Comparison of ENCODE assay signal across 2 fruit fly cellular contexts in the genomic region with DNA sequence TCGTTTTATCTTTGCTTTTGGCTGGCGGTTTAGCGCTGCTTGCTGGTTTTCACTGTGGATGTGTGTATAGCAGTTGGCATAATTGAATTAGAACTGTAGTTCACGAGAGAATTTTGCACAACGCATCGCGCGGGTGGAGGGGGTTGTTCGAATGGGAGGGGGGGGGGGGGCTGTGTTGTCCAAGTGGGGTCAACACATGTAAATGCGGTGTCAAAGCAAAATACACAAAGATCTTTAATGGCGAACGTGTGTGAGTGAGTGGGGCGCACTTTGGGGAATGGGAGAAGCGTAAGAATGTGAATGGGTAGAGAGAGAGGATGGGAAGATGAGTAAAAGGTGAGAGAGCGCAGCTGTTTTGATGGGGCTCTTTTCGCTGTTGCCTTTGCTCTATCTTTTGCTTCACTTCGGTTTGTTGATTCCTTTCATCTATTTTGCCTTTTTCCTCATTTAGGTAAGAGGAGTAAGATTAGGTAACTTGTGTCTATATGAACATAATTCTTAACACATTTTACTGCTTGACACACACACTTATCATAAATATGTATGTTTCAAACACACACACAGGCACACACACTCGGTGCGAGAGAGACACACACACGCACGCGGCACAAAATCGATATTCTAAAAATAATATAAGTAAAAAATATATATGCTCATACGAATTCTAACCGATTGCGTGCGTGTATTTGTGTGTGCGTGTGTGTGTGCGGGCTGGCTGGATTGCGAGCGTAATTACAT.
A peak's percentile ranks its signal among the peaks of the same experiment; 100 is the strongest.
TF ChIP-seq lines count a peak whose summit lies in the region.

No protein-coding gene starts in this region.

TF ChIP-seq in whole organism, adult, 20 proteins besides CTCF, POLR2A, EP300 and RAD21 (continued from another document):
- TF ChIP-seq kay (GFP tag; lab: Kevin White, UChicago; ENCODE audit: borderline replicate concordance) (peak; percentile 96), CG11617 (GFP tag; optimal IDR thresholded peaks at IDR 0.05; lab: Kevin White, UChicago) (no peak), CG33017 (tag; optimal IDR thresholded peaks at IDR 0.05; lab: Kevin White, UChicago) (no peak)
TF ChIP-seq in whole organism, adult: peak in this region for 8.

TF ChIP-seq in whole organism, embryonic, 481 proteins besides CTCF, POLR2A, EP300 and RAD21 (continued from another document and continues in another):
- TF ChIP-seq CG13123 (GFP tag; optimal IDR thresholded peaks at IDR 0.05; lab: Kevin White, UChicago) (no peak), CG8388 (GFP tag; optimal IDR thresholded peaks at IDR 0.05; lab: Kevin White, UChicago) (no peak), sens (GFP tag; lab: Kevin White, UChicago) (no peak), CG17802 (tag; optimal IDR thresholded peaks at IDR 0.05; lab: Kevin White, UChicago) (no peak), wor (GFP tag; IDR thresholded peaks at IDR 0.05; lab: Robert Waterston, UW) (no peak), Side (GFP tag; optimal IDR thresholded peaks at IDR 0.05; lab: Kevin White, UChicago) (no peak), repo (GFP tag; optimal IDR thresholded peaks at IDR 0.05; lab: Kevin White, UChicago) (no peak), kah (GFP tag; optimal IDR thresholded peaks at IDR 0.05; lab: Kevin White, UChicago) (no peak), slbo (GFP tag; IDR thresholded peaks at IDR 0.05; lab: Robert Waterston, UW) (no peak), Dp (GFP tag; optimal IDR thresholded peaks at IDR 0.05; lab: Kevin White, UChicago) (no peak), sd (tag; optimal IDR thresholded peaks at IDR 0.05; lab: Kevin White, UChicago) (peak; percentile 65), CG3847 (GFP tag; IDR thresholded peaks at IDR 0.05; lab: Robert Waterston, UW) (no peak), sisA (GFP tag; IDR thresholded peaks at IDR 0.05; lab: Robert Waterston, UW) (no peak), Mrtf (GFP tag; IDR thresholded peaks at IDR 0.05; lab: Robert Waterston, UW) (no peak), CG6791 (GFP tag; IDR thresholded peaks at IDR 0.05; lab: Robert Waterston, UW; ENCODE audit: partially characterized antibody) (0 out of 3 replicates have a peak, but pooled peaks have one; percentile 26), vnd (GFP tag; IDR thresholded peaks at IDR 0.05; lab: Robert Waterston, UW; ENCODE audit: partially characterized antibody) (no peak), kay (GFP tag; optimal IDR thresholded peaks at IDR 0.05; lab: Kevin White, UChicago) (no peak), Oli (tag; optimal IDR thresholded peaks at IDR 0.05; lab: Kevin White, UChicago) (no peak), CkIIα-i1 (GFP tag; IDR thresholded peaks at IDR 0.05; lab: Robert Waterston, UW) (no peak), fd64A (GFP tag; optimal IDR thresholded peaks at IDR 0.05; lab: Kevin White, UChicago) (no peak), disco-r (GFP tag; optimal IDR thresholded peaks at IDR 0.05; lab: Kevin White, UChicago) (no peak), Fer2 (tag; optimal IDR thresholded peaks at IDR 0.05; lab: Kevin White, UChicago) (no peak), tgo (GFP tag; IDR thresholded peaks at IDR 0.05; lab: Robert Waterston, UW) (no peak), H15 (GFP tag; IDR thresholded peaks at IDR 0.05; lab: Robert Waterston, UW) (no peak), NC2β (GFP tag; optimal IDR thresholded peaks at IDR 0.05; lab: Kevin White, UChicago) (no peak), D19A (tag; optimal IDR thresholded peaks at IDR 0.05; lab: Kevin White, UChicago) (no peak), Hmr (GFP tag; optimal IDR thresholded peaks at IDR 0.05; lab: Kevin White, UChicago) (no peak), CG1647 (GFP tag; optimal IDR thresholded peaks at IDR 0.05; lab: Kevin White, UChicago) (no peak), ham (GFP tag; IDR thresholded peaks at IDR 0.05; lab: Robert Waterston, UW) (no peak), CG1603 (tag; optimal IDR thresholded peaks at IDR 0.05; lab: Kevin White, UChicago) (no peak), CG12236 (GFP tag; optimal IDR thresholded peaks at IDR 0.05; lab: Kevin White, UChicago) (no peak), CG7745 (tag; optimal IDR thresholded peaks at IDR 0.05; lab: Kevin White, UChicago) (no peak), dmrt99B (tag; optimal IDR thresholded peaks at IDR 0.05; lab: Kevin White, UChicago) (no peak), Elba2 (GFP tag; optimal IDR thresholded peaks at IDR 0.05; lab: Kevin White, UChicago) (no peak), CG32532 (GFP tag; IDR thresholded peaks at IDR 0.05; lab: Robert Waterston, UW) (no peak), CG2875 (GFP tag; optimal IDR thresholded peaks at IDR 0.05; lab: Kevin White, UChicago) (no peak), Pdp1 (GFP tag; optimal IDR thresholded peaks at IDR 0.05; lab: Kevin White, UChicago) (peak in 1 of 2 experiments; percentile 85), shn (GFP tag; optimal IDR thresholded peaks at IDR 0.05; lab: Kevin White, UChicago) (no peak), CG8281 (tag; optimal IDR thresholded peaks at IDR 0.05; lab: Kevin White, UChicago) (no peak), B-H1 (GFP tag; IDR thresholded peaks at IDR 0.05; lab: Robert Waterston, UW) (no peak), Aef1 (GFP tag; IDR thresholded peaks at IDR 0.05; lab: Robert Waterston, UW) (no peak), aop (GFP tag; IDR thresholded peaks at IDR 0.05; lab: Robert Waterston, UW) (no peak), Tbp (GFP tag; optimal IDR thresholded peaks at IDR 0.05; lab: Kevin White, UChicago) (no peak), E2f1 (GFP tag; IDR thresholded peaks at IDR 0.05; lab: Robert Waterston, UW) (no peak), gce (GFP tag; IDR thresholded peaks at IDR 0.05; lab: Robert Waterston, UW) (no peak), CG11398 (GFP tag; optimal IDR thresholded peaks at IDR 0.05; lab: Kevin White, UChicago) (no peak), toy (GFP tag; IDR thresholded peaks at IDR 0.05; lab: Robert Waterston, UW) (no peak), lov (optimal IDR thresholded peaks at IDR 0.05; lab: Kevin White, UChicago) (no peak), lov (GFP tag; IDR thresholded peaks at IDR 0.05; lab: Robert Waterston, UW) (no peak), CG13775 (GFP tag; optimal IDR thresholded peaks at IDR 0.05; lab: Kevin White, UChicago) (no peak), dimm (GFP tag; IDR thresholded peaks at IDR 0.05; lab: Robert Waterston, UW) (no peak), CG10462 (GFP tag; optimal IDR thresholded peaks at IDR 0.05; lab: Kevin White, UChicago) (no peak), sob (GFP tag; IDR thresholded peaks at IDR 0.05; lab: Robert Waterston, UW) (0 out of 2 replicates have a peak, but pooled peaks have one; percentile 10), salm (tag; optimal IDR thresholded peaks at IDR 0.05; lab: Kevin White, UChicago) (no peak), CG9932 (GFP tag; IDR thresholded peaks at IDR 0.05; lab: Robert Waterston, UW) (no peak), CG14050 (GFP tag; IDR thresholded peaks at IDR 0.05; lab: Robert Waterston, UW) (no peak), Adf1 (GFP tag; IDR thresholded peaks at IDR 0.05; lab: Robert Waterston, UW) (no peak), z (GFP tag; IDR thresholded peaks at IDR 0.05; lab: Robert Waterston, UW) (no peak), ewg (GFP tag; optimal IDR thresholded peaks at IDR 0.05; lab: Kevin White, UChicago) (no peak), Six4 (GFP tag; optimal IDR thresholded peaks at IDR 0.05; lab: Kevin White, UChicago) (no peak), tap (tag; optimal IDR thresholded peaks at IDR 0.05; lab: Kevin White, UChicago) (no peak), psq (GFP tag; optimal IDR thresholded peaks at IDR 0.05; lab: Kevin White, UChicago) (peak; percentile 19), CG18599 (GFP tag; optimal IDR thresholded peaks at IDR 0.05; lab: Kevin White, UChicago) (no peak), CG10543 (GFP tag; optimal IDR thresholded peaks at IDR 0.05; lab: Kevin White, UChicago) (peak; percentile 41), pb (GFP tag; optimal IDR thresholded peaks at IDR 0.05; lab: Kevin White, UChicago) (no peak), jing (GFP tag; optimal IDR thresholded peaks at IDR 0.05; lab: Kevin White, UChicago) (no peak), MESR4 (GFP tag; optimal IDR thresholded peaks at IDR 0.05; lab: Kevin White, UChicago) (no peak), lilli (GFP tag; optimal IDR thresholded peaks at IDR 0.05; lab: Kevin White, UChicago) (no peak), Fer1 (GFP tag; optimal IDR thresholded peaks at IDR 0.05; lab: Kevin White, UChicago) (no peak), CG17612 (GFP tag; IDR thresholded peaks at IDR 0.05; lab: Robert Waterston, UW) (no peak), CG18262 (tag; optimal IDR thresholded peaks at IDR 0.05; lab: Kevin White, UChicago) (no peak), grn (GFP tag; optimal IDR thresholded peaks at IDR 0.05; lab: Kevin White, UChicago) (no peak), CG2678 (tag; optimal IDR thresholded peaks at IDR 0.05; lab: Kevin White, UChicago) (no peak), D (optimal IDR thresholded peaks at IDR 0.05; lab: Kevin White, UChicago) (no peak), D (GFP tag; optimal IDR thresholded peaks at IDR 0.05; lab: Kevin White, UChicago) (no peak), CG6272 (GFP tag; IDR thresholded peaks at IDR 0.05; lab: Robert Waterston, UW) (no peak), sug (tag; optimal IDR thresholded peaks at IDR 0.05; lab: Kevin White, UChicago) (peak; percentile 62), yki (optimal IDR thresholded peaks at IDR 0.05; lab: Kevin White, UChicago) (peak; percentile 42), CG4360 (GFP tag; IDR thresholded peaks at IDR 0.05; lab: Robert Waterston, UW) (no peak), gsb-n (tag; optimal IDR thresholded peaks at IDR 0.05; lab: Kevin White, UChicago) (no peak), CG12769 (tag; optimal IDR thresholded peaks at IDR 0.05; lab: Kevin White, UChicago) (peak; percentile 14), CG3726 (GFP tag; IDR thresholded peaks at IDR 0.05; lab: Robert Waterston, UW) (no peak), Hmx (GFP tag; optimal IDR thresholded peaks at IDR 0.05; lab: Kevin White, UChicago) (no peak), grau (tag; optimal IDR thresholded peaks at IDR 0.05; lab: Kevin White, UChicago) (peak; percentile 68), Blimp-1 (GFP tag; optimal IDR thresholded peaks at IDR 0.05; lab: Kevin White, UChicago) (no peak), CG9609 (GFP tag; optimal IDR thresholded peaks at IDR 0.05; lab: Kevin White, UChicago) (no peak), CG14965 (GFP tag; optimal IDR thresholded peaks at IDR 0.05; lab: Kevin White, UChicago; ENCODE audit: borderline replicate concordance) (no peak), lab (GFP tag; optimal IDR thresholded peaks at IDR 0.05; lab: Kevin White, UChicago) (peak; percentile 5), CG1024 (GFP tag; IDR thresholded peaks at IDR 0.05; lab: Robert Waterston, UW) (no peak), CG15073 (GFP tag; optimal IDR thresholded peaks at IDR 0.05; lab: Kevin White, UChicago) (no peak), CG6254 (GFP tag; optimal IDR thresholded peaks at IDR 0.05; lab: Kevin White, UChicago) (no peak), PHDP (tag; optimal IDR thresholded peaks at IDR 0.05; lab: Kevin White, UChicago) (no peak), pnt (GFP tag; optimal IDR thresholded peaks at IDR 0.05; lab: Kevin White, UChicago) (no peak), sqz (GFP tag; optimal IDR thresholded peaks at IDR 0.05; lab: Kevin White, UChicago) (no peak), nom (GFP tag; optimal IDR thresholded peaks at IDR 0.05; lab: Kevin White, UChicago) (peak; percentile 21), Ets97D (GFP tag; optimal IDR thresholded peaks at IDR 0.05; lab: Kevin White, UChicago) (no peak), Gug (GFP tag; IDR thresholded peaks at IDR 0.05; lab: Robert Waterston, UW) (no peak), E2f2 (GFP tag; IDR thresholded peaks at IDR 0.05; lab: Robert Waterston, UW) (no peak), p53 (GFP tag; optimal IDR thresholded peaks at IDR 0.05; lab: Kevin White, UChicago) (no peak), nau (GFP tag; optimal IDR thresholded peaks at IDR 0.05; lab: Kevin White, UChicago) (peak; percentile 9), oc (tag; optimal IDR thresholded peaks at IDR 0.05; lab: Kevin White, UChicago) (no peak), dmrt11E (tag; optimal IDR thresholded peaks at IDR 0.05; lab: Kevin White, UChicago) (no peak), CG42726 (GFP tag; IDR thresholded peaks at IDR 0.05; lab: Robert Waterston, UW; ENCODE audit: partially characterized antibody) (no peak), Gsc (GFP tag; IDR thresholded peaks at IDR 0.05; lab: Robert Waterston, UW) (no peak), Awh (GFP tag; IDR thresholded peaks at IDR 0.05; lab: Robert Waterston, UW) (no peak), hb (GFP tag; IDR thresholded peaks at IDR 0.05; lab: Robert Waterston, UW; ENCODE audit: partially characterized antibody) (no peak), gt (GFP tag; IDR thresholded peaks at IDR 0.05; lab: Robert Waterston, UW) (no peak), nerfin-2 (GFP tag; IDR thresholded peaks at IDR 0.05; lab: Robert Waterston, UW; ENCODE audit: partially characterized antibody) (no peak), CG18619 (GFP tag; optimal IDR thresholded peaks at IDR 0.05; lab: Kevin White, UChicago) (no peak), CG2199 (GFP tag; IDR thresholded peaks at IDR 0.05; lab: Robert Waterston, UW) (no peak), CG30431 (GFP tag; optimal IDR thresholded peaks at IDR 0.05; lab: Kevin White, UChicago) (no peak), Neu2 (GFP tag; optimal IDR thresholded peaks at IDR 0.05; lab: Kevin White, UChicago; ENCODE audit: borderline replicate concordance) (no peak), CG13624 (GFP tag; optimal IDR thresholded peaks at IDR 0.05; lab: Kevin White, UChicago) (no peak), Hr78 (GFP tag; optimal IDR thresholded peaks at IDR 0.05; lab: Kevin White, UChicago) (peak in 1 of 2 experiments; percentile 81), Mes4 (GFP tag; optimal IDR thresholded peaks at IDR 0.05; lab: Kevin White, UChicago) (no peak), cg (GFP tag; optimal IDR thresholded peaks at IDR 0.05; lab: Kevin White, UChicago) (peak; percentile 84), CG7372 (GFP tag; IDR thresholded peaks at IDR 0.05; lab: Robert Waterston, UW) (no peak), Rfx (GFP tag; IDR thresholded peaks at IDR 0.05; lab: Robert Waterston, UW) (no peak), CG16815 (GFP tag; optimal IDR thresholded peaks at IDR 0.05; lab: Kevin White, UChicago) (no peak), scrt (GFP tag; optimal IDR thresholded peaks at IDR 0.05; lab: Kevin White, UChicago) (no peak), Ada2b (GFP tag; IDR thresholded peaks at IDR 0.05; lab: Robert Waterston, UW) (no peak), knrl (GFP tag; IDR thresholded peaks at IDR 0.05; lab: Robert Waterston, UW; ENCODE audit: partially characterized antibody) (no peak), Nf-YC (tag; optimal IDR thresholded peaks at IDR 0.05; lab: Kevin White, UChicago) (no peak), sens-2 (GFP tag; IDR thresholded peaks at IDR 0.05; lab: Robert Waterston, UW) (no peak), tio (GFP tag; optimal IDR thresholded peaks at IDR 0.05; lab: Kevin White, UChicago) (no peak), Nf-YB (GFP tag; optimal IDR thresholded peaks at IDR 0.05; lab: Kevin White, UChicago) (no peak), NC2α (GFP tag; optimal IDR thresholded peaks at IDR 0.05; lab: Kevin White, UChicago) (no peak)
